Worm (Caenorhabditis elegans) whole organism, L4 larva: ENCODE results near the gene lsm-8.

Experiments used
- F10B5.3 ChIP-seq: sonication (generic microtip); optimal IDR thresholded peaks from 2 replicates; lab custom pipeline; 2016; ENCODE audit warnings: mild to moderate bottlenecking, missing genetic modification characterization, missing compliant biosample characterization
- F26F4.8 ChIP-seq: fragments of 200-800 bp; sonication (Bioruptor generic); conservative IDR thresholded peaks from 2 replicates; pipeline ENCODE4 v1.3.6; 2022; ENCODE audit warnings: missing genetic modification characterization, missing compliant biosample characterization
- F37D6.2 ChIP-seq: sonication (generic microtip); optimal IDR thresholded peaks from 2 replicates; lab custom pipeline; 2016; ENCODE audit warnings: mild to moderate bottlenecking, missing genetic modification characterization, missing compliant biosample characterization
- T20F7.1 ChIP-seq: fragments of 200-800 bp; sonication (Bioruptor generic); optimal IDR thresholded peaks from 2 replicates; lab custom pipeline; 2018; ENCODE audit warnings: mild to moderate bottlenecking, missing genetic modification characterization, missing compliant biosample characterization
- T26A8.4 ChIP-seq: fragments of 200-800 bp; sonication (Bioruptor generic); IDR thresholded peaks from 2 replicates; pipeline ENCODE4 v1.3.6; 2022; ENCODE audit warnings: missing genetic modification characterization, missing compliant biosample characterization
- Y105C5A.15 ChIP-seq: fragments of 200-800 bp; sonication (Bioruptor generic); IDR thresholded peaks from 2 replicates; pipeline ENCODE4 v1.3.6; 2022; ENCODE audit warnings: missing genetic modification characterization, missing compliant biosample characterization
- Y48G9A.11 ChIP-seq: fragments of 200-800 bp; sonication (Bioruptor generic); IDR thresholded peaks from 2 replicates; pipeline ENCODE4 v1.3.6; 2022; ENCODE audit warnings: missing genetic modification reagents, missing genetic modification characterization, missing compliant biosample characterization
- Y5F2A.4 ChIP-seq: fragments of 200-800 bp; sonication (Bioruptor generic); optimal IDR thresholded peaks from 2 replicates; lab custom pipeline; 2018; ENCODE audit warnings: mild to moderate bottlenecking, missing genetic modification characterization, missing compliant biosample characterization
- aha-1 ChIP-seq: fragments of 150-350 bp; peaks from one replicate; lab custom pipeline; 2014; ENCODE audit warnings: missing biosample characterization, missing genetic modification characterization
- ama-1 ChIP-seq: fragments of 150-350 bp; optimal IDR thresholded peaks from 2 replicates; lab custom pipeline; 2014; ENCODE audit warnings: inconsistent platforms, mixed read lengths
- arid-1 ChIP-seq: fragments of 200-800 bp; sonication (Bioruptor generic); conservative IDR thresholded peaks from 2 replicates; pipeline ENCODE4 v1.3.6; 2022; ENCODE audit warnings: missing genetic modification reagents, missing genetic modification characterization, missing compliant biosample characterization
- ceh-62 ChIP-seq: sonication (generic microtip); optimal IDR thresholded peaks from 2 replicates; lab custom pipeline; 2017; ENCODE audit warnings: missing biosample characterization, missing genetic modification characterization
- ctbp-1 ChIP-seq: fragments of 200-800 bp; sonication (Bioruptor generic); IDR thresholded peaks from 2 replicates; pipeline ENCODE4 v1.3.6; 2022; ENCODE audit warnings: missing genetic modification reagents, missing genetic modification characterization, missing compliant biosample characterization
- daf-16 ChIP-seq, 3 experiments: sonication (generic microtip); optimal IDR thresholded peaks; 2 replicates each; lab custom pipeline; 2016 to 2017; ENCODE audit warnings: missing genetic modification characterization in 3 of 3, missing genetic modification reagents in 3 of 3, mild to moderate bottlenecking in 2 of 3, missing compliant biosample characterization in 2 of 3, missing biosample characterization in 1 of 3, moderate library complexity in 1 of 3
- dmd-9 ChIP-seq: fragments of 200-800 bp; sonication (Bioruptor generic); IDR thresholded peaks from 2 replicates; pipeline ENCODE4 v1.3.6; 2022; ENCODE audit warnings: missing genetic modification reagents, missing genetic modification characterization, missing compliant biosample characterization
- fkh-10 ChIP-seq: fragments of 150-350 bp; optimal IDR thresholded peaks from 2 replicates; lab custom pipeline; 2014; ENCODE audit warnings: missing biosample characterization, missing genetic modification reagents, missing genetic modification characterization
- gei-8 ChIP-seq: fragments of 200-800 bp; sonication (Bioruptor generic); optimal IDR thresholded peaks from 2 replicates; lab custom pipeline; 2018; ENCODE audit warnings: mild to moderate bottlenecking, missing genetic modification characterization, missing compliant biosample characterization
- hif-1 ChIP-seq, 2 experiments: sonication (generic microtip); optimal IDR thresholded peaks; 2 replicates each; lab custom pipeline; 2016 to 2017; ENCODE audit warnings: missing compliant biosample characterization in 2 of 2, missing genetic modification characterization in 2 of 2, missing genetic modification reagents in 2 of 2, missing genotype in 2 of 2, mild to moderate bottlenecking in 1 of 2
- hlh-11 ChIP-seq: fragments of 200-800 bp; sonication (Bioruptor generic); optimal IDR thresholded peaks from 2 replicates; lab custom pipeline; 2018; ENCODE audit warnings: mild to moderate bottlenecking, missing genetic modification characterization, missing compliant biosample characterization
- lim-7 ChIP-seq: fragments of 200-800 bp; sonication (Bioruptor generic); IDR thresholded peaks from 2 replicates; pipeline ENCODE4 v1.3.6; 2022; ENCODE audit warnings: missing genetic modification characterization, missing compliant biosample characterization
- lin-15B ChIP-seq: fragments of 150-350 bp; sonication (generic microtip); optimal IDR thresholded peaks from 3 replicates; lab custom pipeline; 2014; ENCODE audit warnings: missing biosample characterization, missing genetic modification characterization
- lin-29 ChIP-seq: fragments of 200-800 bp; sonication (Bioruptor generic); IDR thresholded peaks from 2 replicates; pipeline ENCODE4 v1.3.6; 2022; ENCODE audit warnings: missing genetic modification reagents, missing genetic modification characterization, missing compliant biosample characterization
- lsy-2 ChIP-seq, 2 experiments: fragments of 150-350 bp in 1 of 2; sonication (generic microtip) in 1 of 2; optimal IDR thresholded peaks; 2 replicates each; lab custom pipeline; 2014 to 2017; ENCODE audit warnings: missing biosample characterization in 2 of 2, missing genetic modification characterization in 2 of 2
- madf-5 ChIP-seq, 2 experiments: fragments of 200-800 bp; sonication (Bioruptor generic); IDR thresholded peaks; 2 replicates each; pipeline ENCODE4 v1.3.6; 2022; ENCODE audit warnings: missing compliant biosample characterization in 2 of 2, missing genetic modification characterization in 2 of 2
- madf-9 ChIP-seq: fragments of 200-800 bp; sonication (Bioruptor generic); conservative IDR thresholded peaks from 2 replicates; pipeline ENCODE4 v1.3.6; 2022; ENCODE audit warnings: missing genetic modification reagents, missing genetic modification characterization, missing compliant biosample characterization
- mes-2 ChIP-seq: sonication (generic microtip); optimal IDR thresholded peaks from 2 replicates; lab custom pipeline; 2016; ENCODE audit warnings: missing genotype, mild to moderate bottlenecking, missing genetic modification characterization, missing compliant biosample characterization; ENCODE audit not compliant: poor library complexity, severe bottlenecking
- mxl-2 ChIP-seq: fragments of 200-800 bp; sonication (Bioruptor generic); conservative IDR thresholded peaks from 2 replicates; pipeline ENCODE4 v1.3.6; 2022; ENCODE audit warnings: missing genetic modification reagents, missing genetic modification characterization, missing compliant biosample characterization
- nhr-102 ChIP-seq: sonication (generic microtip); optimal IDR thresholded peaks from 2 replicates; lab custom pipeline; 2016; ENCODE audit warnings: mild to moderate bottlenecking, missing genetic modification characterization, moderate library complexity, missing compliant biosample characterization
- nhr-11 ChIP-seq: fragments of 150-350 bp; optimal IDR thresholded peaks from 2 replicates; lab custom pipeline; 2014; ENCODE audit warnings: missing biosample characterization, missing genetic modification characterization
- nhr-48 ChIP-seq: sonication (generic microtip); optimal IDR thresholded peaks from 2 replicates; lab custom pipeline; 2016; ENCODE audit warnings: mild to moderate bottlenecking, missing genetic modification characterization, missing compliant biosample characterization
- nhr-6 ChIP-seq: fragments of 150-350 bp; optimal IDR thresholded peaks from 2 replicates; lab custom pipeline; 2014; ENCODE audit warnings: missing biosample characterization, missing genetic modification characterization
- nhr-76 ChIP-seq: fragments of 150-350 bp; optimal IDR thresholded peaks from 2 replicates; lab custom pipeline; 2014; ENCODE audit warnings: missing biosample characterization, missing genetic modification characterization
- nhr-77 ChIP-seq: fragments of 150-350 bp; optimal IDR thresholded peaks from 2 replicates; lab custom pipeline; 2014; ENCODE audit warnings: missing biosample characterization, missing genetic modification characterization
- pqm-1 ChIP-seq: sonication (generic microtip); optimal IDR thresholded peaks from 2 replicates; lab custom pipeline; 2017; ENCODE audit warnings: missing biosample characterization, missing genetic modification characterization
- saeg-2 ChIP-seq: fragments of 200-800 bp; sonication (Bioruptor generic); IDR thresholded peaks from 2 replicates; pipeline ENCODE4 v1.3.6; 2022; ENCODE audit warnings: missing genetic modification reagents, missing genetic modification characterization, missing compliant biosample characterization
- sdz-12 ChIP-seq: fragments of 200-800 bp; sonication (Bioruptor generic); optimal IDR thresholded peaks from 2 replicates; lab custom pipeline; 2018; ENCODE audit warnings: mild to moderate bottlenecking, missing genetic modification characterization, missing compliant biosample characterization
- spr-1 ChIP-seq: sonication (generic microtip); optimal IDR thresholded peaks from 2 replicates; lab custom pipeline; 2016; ENCODE audit warnings: mild to moderate bottlenecking, missing genetic modification characterization, missing compliant biosample characterization
- unc-130 ChIP-seq: sonication (generic microtip); optimal IDR thresholded peaks from 2 replicates; lab custom pipeline; 2016; ENCODE audit warnings: missing genetic modification reagents, missing genetic modification characterization, missing compliant biosample characterization
- unc-62 ChIP-seq, 3 experiments: fragments of 150-350 bp in 1 of 3; sonication (generic microtip); optimal IDR thresholded peaks in 2 of 3; peaks in 1 of 3; 1 replicate in 1 of 3; 2 replicates in 2 of 3; lab custom pipeline; 2014 to 2017; ENCODE audit warnings: missing biosample characterization in 3 of 3, missing genetic modification characterization in 3 of 3, missing genetic modification reagents in 3 of 3, missing genotype in 1 of 3
- zfp-2 ChIP-seq: sonication (generic microtip); optimal IDR thresholded peaks from 2 replicates; lab custom pipeline; 2016; ENCODE audit warnings: mild to moderate bottlenecking, missing genetic modification characterization, missing compliant biosample characterization
- zip-2 ChIP-seq: fragments of 150-350 bp; optimal IDR thresholded peaks from 2 replicates; lab custom pipeline; 2014; ENCODE audit warnings: missing biosample characterization, missing genetic modification characterization
- ztf-11 ChIP-seq: fragments of 150-350 bp; optimal IDR thresholded peaks from 2 replicates; lab custom pipeline; 2014; ENCODE audit warnings: missing biosample characterization, missing genetic modification characterization

The lsm-8 gene

DNA sequence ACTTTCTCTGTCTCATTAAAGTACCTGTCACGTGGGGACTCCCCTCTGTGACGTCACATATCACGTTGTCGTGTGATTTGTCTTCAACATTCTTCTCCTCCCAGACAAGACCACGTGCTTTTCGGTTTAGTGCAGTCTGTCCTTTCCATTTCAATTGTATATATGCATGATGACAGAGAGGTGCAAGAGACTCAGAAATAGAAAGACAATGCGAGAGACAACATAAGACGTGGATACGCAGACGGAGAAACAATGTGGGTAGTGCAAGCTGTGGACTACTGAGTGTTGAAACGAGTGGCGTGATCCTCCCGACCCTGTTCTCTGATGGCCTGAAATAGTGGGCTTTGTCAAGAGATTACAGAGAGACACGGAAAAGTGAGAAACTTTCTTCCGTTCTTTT lies 10.4 kb downstream of the lsm-8 start (continued):
- TF ChIP-seq ctbp-1 (GFP tag; lab: Robert Waterston, UW): peak; percentile 90
- peak; percentile 84 for TF ChIP-seq nhr-11 (tag; lab: Kevin White, UChicago)
- TF ChIP-seq zip-2: peak; percentile 40
- peak; percentile 84 for TF ChIP-seq nhr-6
- TF ChIP-seq T20F7.1 (GFP tag; lab: Kevin White, UChicago): peak; percentile 88
- TF ChIP-seq spr-1 (tag; lab: Kevin White, UChicago): peak; percentile 84
- no peak for TF ChIP-seq lim-7
- TF ChIP-seq fkh-10: peak; percentile 31
- TF ChIP-seq zfp-2 (tag; lab: Kevin White, UChicago): peak; percentile 82
- no peak for TF ChIP-seq Y5F2A.4 (GFP tag; lab: Kevin White, UChicago)
- peak; percentile 89 for TF ChIP-seq T26A8.4 (GFP tag; lab: Robert Waterston, UW)
- peak in 1 of 2 experiments; percentile 100 for TF ChIP-seq unc-62 (GFP tag; optimal IDR thresholded peaks at IDR 0.05 in 1 of 2; lab: Kevin White, UChicago)
- TF ChIP-seq unc-62 (tag; optimal IDR thresholded peaks at IDR 0.05; lab: Kevin White, UChicago): peak; percentile 56
- TF ChIP-seq unc-130 (GFP tag; lab: Kevin White, UChicago): no peak
- peak; percentile 99 for TF ChIP-seq nhr-48 (tag; lab: Kevin White, UChicago)
- no peak for TF ChIP-seq madf-5 (GFP tag; IDR thresholded peaks at IDR 0.05; lab: Robert Waterston, UW)
- TF ChIP-seq ceh-62 (tag; lab: Kevin White, UChicago): no peak
- TF ChIP-seq aha-1 (tag; lab: Kevin White, UChicago): peak; percentile 99
- no peak for TF ChIP-seq Y48G9A.11 (GFP tag; lab: Robert Waterston, UW)
- peak; percentile 81 to 95 for TF ChIP-seq hif-1 (tag; optimal IDR thresholded peaks at IDR 0.05; lab: Kevin White, UChicago)
- TF ChIP-seq lin-29: peak; percentile 67; the same call in 1 of the 2 replicates
- peak; percentile 78 to 95 for TF ChIP-seq lsy-2 (tag; optimal IDR thresholded peaks at IDR 0.05; lab: Kevin White, UChicago)
- peak; percentile 91 for TF ChIP-seq saeg-2 (GFP tag; lab: Robert Waterston, UW)
- TF ChIP-seq mes-2 (tag; lab: Kevin White, UChicago): peak; percentile 79
- no peak for TF ChIP-seq ztf-11 (tag; lab: Kevin White, UChicago)
- peak; percentile 46; the same call in 1 of the 2 replicates for TF ChIP-seq arid-1 (GFP tag; lab: Robert Waterston, UW)
- peak; percentile 72 for TF ChIP-seq ama-1 (lab: Kevin White, UChicago)
- peak; percentile 99 for TF ChIP-seq hlh-11 (tag; lab: Kevin White, UChicago)
- TF ChIP-seq pqm-1 (tag; lab: Kevin White, UChicago): peak; percentile 67
- peak; percentile 96 for TF ChIP-seq nhr-102 (tag; lab: Kevin White, UChicago)
- TF ChIP-seq daf-16 (GFP tag; optimal IDR thresholded peaks at IDR 0.05; lab: Kevin White, UChicago): peak; percentile 62 to 79
- TF ChIP-seq daf-16 (tag; optimal IDR thresholded peaks at IDR 0.05; lab: Kevin White, UChicago): peak; percentile 89
- TF ChIP-seq sdz-12 (GFP tag; lab: Kevin White, UChicago): no peak
- peak; percentile 75 for TF ChIP-seq mxl-2 (GFP tag; lab: Robert Waterston, UW)
- TF ChIP-seq dmd-9 (GFP tag; lab: Robert Waterston, UW): no peak
- peak; percentile 73 for TF ChIP-seq F37D6.2 (tag; lab: Kevin White, UChicago)

DNA sequence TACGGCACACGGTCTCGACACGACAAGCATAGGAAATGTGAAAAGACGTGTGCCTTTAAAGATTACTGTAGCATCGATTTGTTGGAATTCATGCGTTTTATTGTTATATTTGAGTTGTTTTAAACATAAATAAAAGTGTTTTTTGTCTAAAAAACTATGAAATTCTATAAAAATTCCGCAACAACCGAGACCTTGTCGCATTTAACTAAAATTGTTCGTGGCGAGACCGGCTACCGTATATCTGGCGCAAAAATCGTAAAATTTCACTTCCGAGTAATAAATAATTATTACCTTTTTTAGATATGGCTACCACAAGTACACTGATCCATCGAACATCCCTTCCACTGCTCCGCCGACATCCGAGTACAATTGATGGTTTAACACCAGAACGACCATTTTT lies 11.0 kb downstream of the lsm-8 start, which contains the start of gene ipla-6:
Gene ipla-6 (plus strand): TSS at position 301 of the 400 bp plus-strand sequence.
- no peak for TF ChIP-seq F26F4.8 (GFP tag; lab: Robert Waterston, UW)
- TF ChIP-seq madf-5 (GFP tag; IDR thresholded peaks at IDR 0.05; lab: Robert Waterston, UW): no peak
- TF ChIP-seq nhr-6: no peak
- TF ChIP-seq madf-9 (GFP tag; lab: Robert Waterston, UW): no peak
- no peak for TF ChIP-seq nhr-76 (tag; lab: Kevin White, UChicago)
- no peak for TF ChIP-seq gei-8 (GFP tag; lab: Kevin White, UChicago)
- no peak for TF ChIP-seq Y105C5A.15
- TF ChIP-seq lin-15B (tag; lab: Kevin White, UChicago): no peak
- no peak for TF ChIP-seq nhr-77
- no peak for TF ChIP-seq F10B5.3 (tag; lab: Kevin White, UChicago)
